Fruit fly (Drosophila melanogaster) whole organism, embryonic: ENCODE data around the gene sra.
A peak's percentile ranks its signal among the peaks of the same experiment; 100 is the strongest.

Source experiments
- Ada2b ChIP-seq: fragments of 200-800 bp; sonication (Bioruptor generic); IDR thresholded peaks from 2 replicates; pipeline ENCODE4 v1.3.6; 2022; ENCODE audit warnings: missing biosample characterization, missing genetic modification characterization
- CG11456 ChIP-seq: fragments of 200-800 bp; sonication (Bioruptor generic); IDR thresholded peaks from 3 replicates; pipeline ENCODE4 v1.3.6; 2022; ENCODE audit warnings: missing biosample characterization, missing genetic modification characterization
- CG12071 ChIP-seq: fragments of 200-800 bp; sonication (Bioruptor generic); optimal IDR thresholded peaks from 3 replicates; lab custom pipeline; 2018; ENCODE audit warnings: missing biosample characterization, mild to moderate bottlenecking, missing genetic modification characterization
- CG12769 ChIP-seq: fragments of 200-800 bp; sonication (Bioruptor generic); optimal IDR thresholded peaks from 2 replicates; lab custom pipeline; 2019; ENCODE audit warnings: missing biosample characterization, mild to moderate bottlenecking, missing genetic modification characterization, moderate library complexity
- CG15696 ChIP-seq: fragments of 200-800 bp; sonication (Bioruptor generic); optimal IDR thresholded peaks from 2 replicates; lab custom pipeline; 2019; ENCODE audit warnings: missing biosample characterization, mild to moderate bottlenecking, missing genetic modification characterization, moderate library complexity
- CG17328 ChIP-seq: fragments of 200-800 bp; sonication (Bioruptor generic); IDR thresholded peaks from 2 replicates; pipeline ENCODE4 v1.3.6; 2022; ENCODE audit warnings: missing biosample characterization, missing genetic modification characterization
- CG18599 ChIP-seq: fragments of 200-800 bp; sonication (Bioruptor generic); optimal IDR thresholded peaks from 3 replicates; lab custom pipeline; 2017; ENCODE audit warnings: missing biosample characterization, missing genetic modification characterization, mild to moderate bottlenecking, moderate library complexity, missing genetic modification reagents
- CG2712 ChIP-seq: fragments of 200-800 bp; optimal IDR thresholded peaks from 3 replicates; lab custom pipeline; 2019; ENCODE audit warnings: missing biosample characterization, mild to moderate bottlenecking, missing genetic modification characterization, moderate library complexity
- CG3163 ChIP-seq: fragments of 200-800 bp; sonication (Bioruptor generic); optimal IDR thresholded peaks from 3 replicates; lab custom pipeline; 2016; ENCODE audit warnings: missing biosample characterization, missing genetic modification characterization
- CG6813 ChIP-seq: fragments of 200-800 bp; sonication (Bioruptor generic); optimal IDR thresholded peaks from 2 replicates; lab custom pipeline; 2017; ENCODE audit warnings: missing biosample characterization, missing genetic modification characterization, mild to moderate bottlenecking, moderate library complexity, missing genetic modification reagents
- CG8478 ChIP-seq: fragments of >200 bp; optimal IDR thresholded peaks from 2 replicates; lab custom pipeline; 2018
- CrebB ChIP-seq: fragments of 200-800 bp; sonication (Bioruptor generic); optimal IDR thresholded peaks from 3 replicates; lab custom pipeline; 2018; ENCODE audit warnings: missing biosample characterization, mild to moderate bottlenecking, missing genetic modification characterization
- D19B ChIP-seq: fragments of 200-800 bp; sonication (Bioruptor generic); optimal IDR thresholded peaks from 2 replicates; lab custom pipeline; 2017; ENCODE audit warnings: missing biosample characterization, mild to moderate bottlenecking, missing genetic modification characterization
- E2f1 ChIP-seq: fragments of 200-800 bp; sonication (Bioruptor generic); IDR thresholded peaks from 2 replicates; pipeline ENCODE4 v1.3.6; 2022; ENCODE audit warnings: missing biosample characterization, missing genetic modification characterization
- Elba2 ChIP-seq: fragments of 200-800 bp; sonication (Bioruptor generic); optimal IDR thresholded peaks from 3 replicates; lab custom pipeline; 2016; ENCODE audit warnings: missing biosample characterization, missing genetic modification characterization
- Fer1 ChIP-seq: fragments of 200-800 bp; sonication (Bioruptor generic); optimal IDR thresholded peaks from 2 replicates; lab custom pipeline; 2017; ENCODE audit warnings: missing biosample characterization, mild to moderate bottlenecking, missing genetic modification characterization
- H15 ChIP-seq: fragments of 200-800 bp; sonication (Bioruptor generic); IDR thresholded peaks from 3 replicates; pipeline ENCODE4 v1.3.6; 2022; ENCODE audit warnings: missing biosample characterization, missing genetic modification characterization
- Hand ChIP-seq: fragments of 200-800 bp; sonication (Bioruptor generic); optimal IDR thresholded peaks from 2 replicates; lab custom pipeline; 2017; ENCODE audit warnings: mild to moderate bottlenecking, missing biosample characterization, missing genetic modification reagents, missing genetic modification characterization
- Hmx ChIP-seq: fragments of 200-800 bp; sonication (Bioruptor generic); optimal IDR thresholded peaks from 2 replicates; lab custom pipeline; 2016; ENCODE audit warnings: missing biosample characterization, missing genetic modification characterization
- Hr51 ChIP-seq, 2 experiments: fragments of 200-800 bp; sonication (Bioruptor generic); optimal IDR thresholded peaks; 2 replicates in 1 of 2; 3 replicates in 1 of 2; lab custom pipeline; 2016 to 2018; ENCODE audit warnings: missing biosample characterization in 2 of 2, missing genetic modification characterization in 2 of 2, mild to moderate bottlenecking in 1 of 2, moderate library complexity in 1 of 2
- Med ChIP-seq: fragments of 200-800 bp; sonication (Bioruptor generic); peaks from one replicate; lab custom pipeline; 2016; ENCODE audit warnings: missing biosample characterization, missing genetic modification characterization, mild to moderate bottlenecking, inconsistent platforms, moderate library complexity
- Neu2 ChIP-seq: fragments of 200-800 bp; sonication (Bioruptor generic); optimal IDR thresholded peaks from 3 replicates; lab custom pipeline; 2016; ENCODE audit warnings: missing biosample characterization, missing genetic modification characterization, borderline replicate concordance
- Nf-YA ChIP-seq: fragments of 200-800 bp; sonication (Bioruptor generic); IDR thresholded peaks from 2 replicates; pipeline ENCODE4 v1.3.6; 2022; ENCODE audit warnings: missing biosample characterization, missing genetic modification characterization
- Optix ChIP-seq: fragments of 200-800 bp; sonication (Bioruptor generic); IDR thresholded peaks from 3 replicates; pipeline ENCODE4 v1.3.6; 2022; ENCODE audit warnings: missing biosample characterization, missing genetic modification characterization
- Poxn ChIP-seq: fragments of 200-800 bp; sonication (Bioruptor generic); IDR thresholded peaks from 2 replicates; pipeline ENCODE4 v1.3.6; 2022; ENCODE audit warnings: missing biosample characterization, missing genetic modification characterization
- Sox100B ChIP-seq: fragments of 200-800 bp; sonication (Bioruptor generic); optimal IDR thresholded peaks from 3 replicates; lab custom pipeline; 2018; ENCODE audit warnings: missing biosample characterization, mild to moderate bottlenecking, missing genetic modification characterization
- Sox102F ChIP-seq: fragments of 200-800 bp; sonication (Bioruptor generic); optimal IDR thresholded peaks from 2 replicates; lab custom pipeline; 2018; ENCODE audit warnings: missing biosample characterization, mild to moderate bottlenecking, missing genetic modification characterization, moderate library complexity
- Spps ChIP-seq: fragments of 200-800 bp; sonication (Bioruptor generic); optimal IDR thresholded peaks from 2 replicates; lab custom pipeline; 2018; ENCODE audit warnings: missing biosample characterization, mild to moderate bottlenecking, missing genetic modification characterization
- ara ChIP-seq: fragments of 200-800 bp; sonication (Bioruptor generic); IDR thresholded peaks from 2 replicates; pipeline ENCODE4 v1.3.6; 2022; ENCODE audit warnings: missing biosample characterization, missing genetic modification characterization
- btn ChIP-seq: fragments of 200-800 bp; sonication (Bioruptor generic); optimal IDR thresholded peaks from 2 replicates; lab custom pipeline; 2016; ENCODE audit warnings: missing biosample characterization, missing genetic modification characterization
- caup ChIP-seq: fragments of 200-800 bp; sonication (Bioruptor generic); optimal IDR thresholded peaks from 3 replicates; lab custom pipeline; 2017; ENCODE audit warnings: missing biosample characterization, mild to moderate bottlenecking, missing genetic modification characterization, moderate library complexity; ENCODE audit not compliant: severe bottlenecking
- croc ChIP-seq: fragments of 200-800 bp; sonication (Bioruptor generic); conservative IDR thresholded peaks from 3 replicates; pipeline ENCODE4 v1.3.6; 2022; ENCODE audit warnings: missing biosample characterization, missing genetic modification characterization
- cwo ChIP-seq: fragments of 200-800 bp; sonication (Bioruptor generic); optimal IDR thresholded peaks from 3 replicates; lab custom pipeline; 2017; ENCODE audit warnings: missing biosample characterization, missing genetic modification characterization, mild to moderate bottlenecking, moderate library complexity, missing genetic modification reagents
- fd64A ChIP-seq: fragments of 200-800 bp; sonication (Bioruptor generic); optimal IDR thresholded peaks from 3 replicates; lab custom pipeline; 2018; ENCODE audit warnings: missing biosample characterization, mild to moderate bottlenecking, missing genetic modification characterization
- gsb ChIP-seq: fragments of 200-800 bp; sonication (Bioruptor generic); IDR thresholded peaks from 2 replicates; pipeline ENCODE4 v1.3.6; 2022; ENCODE audit warnings: missing biosample characterization, missing genetic modification characterization
- insv ChIP-seq, 2 experiments: fragments of 200-800 bp; sonication (Bioruptor generic); optimal IDR thresholded peaks; 3 replicates each; lab custom pipeline; 2016 to 2018; ENCODE audit warnings: missing biosample characterization in 2 of 2, missing genetic modification characterization in 2 of 2
- inv ChIP-seq: fragments of 200-800 bp; sonication (Bioruptor generic); IDR thresholded peaks from 2 replicates; pipeline ENCODE4 v1.3.6; 2022; ENCODE audit warnings: missing biosample characterization, missing genetic modification characterization; ENCODE audit not compliant: partially characterized antibody
- kni ChIP-seq: fragments of 200-800 bp; sonication (Bioruptor generic); optimal IDR thresholded peaks from 3 replicates; lab custom pipeline; 2017; ENCODE audit warnings: mild to moderate bottlenecking, missing biosample characterization, missing genetic modification reagents, missing genetic modification characterization
- lab ChIP-seq: fragments of 200-800 bp; sonication (Bioruptor generic); optimal IDR thresholded peaks from 3 replicates; lab custom pipeline; 2017; ENCODE audit warnings: missing biosample characterization, missing genetic modification characterization, mild to moderate bottlenecking, moderate library complexity, missing genetic modification reagents
- luna ChIP-seq: fragments of 200-800 bp; sonication (Bioruptor generic); optimal IDR thresholded peaks from 2 replicates; lab custom pipeline; 2016; ENCODE audit warnings: missing biosample characterization, missing genetic modification characterization
- psq ChIP-seq: fragments of 200-800 bp; sonication (Bioruptor generic); optimal IDR thresholded peaks from 2 replicates; lab custom pipeline; 2017; ENCODE audit warnings: missing biosample characterization, missing genetic modification characterization
- ro ChIP-seq: fragments of 200-800 bp; sonication (Bioruptor generic); IDR thresholded peaks from 2 replicates; pipeline ENCODE4 v1.3.6; 2022; ENCODE audit warnings: missing biosample characterization, missing genetic modification characterization
- sim ChIP-seq: fragments of 200-800 bp; sonication (Bioruptor generic); IDR thresholded peaks from 2 replicates; pipeline ENCODE4 v1.3.6; 2022; ENCODE audit warnings: missing biosample characterization, missing genetic modification characterization
- sima ChIP-seq: fragments of 200-800 bp; sonication (Bioruptor generic); optimal IDR thresholded peaks from 2 replicates; lab custom pipeline; 2016; ENCODE audit warnings: missing biosample characterization, missing genetic modification characterization
- sug ChIP-seq: fragments of 200-800 bp; optimal IDR thresholded peaks from 2 replicates; lab custom pipeline; 2019; ENCODE audit warnings: missing biosample characterization, mild to moderate bottlenecking, missing genetic modification characterization, moderate library complexity
- unc-4 ChIP-seq: fragments of 200-800 bp; sonication (Bioruptor generic); IDR thresholded peaks from 2 replicates; pipeline ENCODE4 v1.3.6; 2022; ENCODE audit warnings: missing biosample characterization, missing genetic modification characterization; ENCODE audit not compliant: partially characterized antibody
- usp ChIP-seq: fragments of >200 bp; optimal IDR thresholded peaks from 2 replicates; lab custom pipeline; 2017; ENCODE audit warnings: missing biosample characterization, missing genetic modification characterization
- vvl ChIP-seq: fragments of 200-800 bp; sonication (Bioruptor generic); IDR thresholded peaks from 2 replicates; pipeline ENCODE4 v1.3.6; 2022; ENCODE audit warnings: missing biosample characterization, missing genetic modification characterization

Gene sra

dm6 chr3R:16207074-16207609, 20.3 kb downstream of the sra start (continued):
- TF ChIP-seq sim (GFP tag; lab: Robert Waterston, UW) (no peak), insv (GFP tag; optimal IDR thresholded peaks at IDR 0.05; lab: Kevin White, UChicago) (peak in 1 of 2 experiments; percentile 17), ro (no peak), CG15696 (tag; lab: Kevin White, UChicago) (no peak), Optix (peak; percentile 22; the same call in 1 of the 3 replicates), CG18599 (GFP tag; lab: Kevin White, UChicago) (peak; percentile 72), psq (peak; percentile 36), Spps (tag; lab: Kevin White, UChicago) (no peak), D19B (peak; percentile 3), CG12769 (tag; lab: Kevin White, UChicago) (peak; percentile 97), Hand (peak; percentile 40), sima (GFP tag; lab: Kevin White, UChicago) (no peak), fd64A (GFP tag; lab: Kevin White, UChicago) (peak; percentile 50), croc (GFP tag; lab: Robert Waterston, UW) (no peak), sug (tag; lab: Kevin White, UChicago) (peak; percentile 89), btn (GFP tag; lab: Kevin White, UChicago) (no peak), CG3163 (peak; percentile 31), CG8478 (lab: Kevin White, UChicago) (peak; percentile 34), unc-4 (GFP tag; lab: Robert Waterston, UW) (0 out of 2 replicates have a peak, but pooled peaks have one; percentile 13), Fer1 (GFP tag; lab: Kevin White, UChicago) (peak; percentile 53), E2f1 (GFP tag; lab: Robert Waterston, UW) (no peak), inv (GFP tag; lab: Robert Waterston, UW) (no peak), Neu2 (no peak), cwo (peak; percentile 91), vvl (GFP tag; lab: Robert Waterston, UW) (peak; percentile 76), Hmx (GFP tag; lab: Kevin White, UChicago) (no peak), Sox100B (GFP tag; lab: Kevin White, UChicago) (no peak), Sox102F (GFP tag; lab: Kevin White, UChicago) (no peak), kni (GFP tag; lab: Kevin White, UChicago) (peak; percentile 82), H15 (GFP tag; lab: Robert Waterston, UW) (0 out of 3 replicates have a peak, but pooled peaks have one; percentile 8), usp (GFP tag; lab: Kevin White, UChicago) (no peak), Elba2 (no peak), Ada2b (GFP tag; lab: Robert Waterston, UW) (no peak), CG17328 (GFP tag; lab: Robert Waterston, UW) (no peak), CG12071 (GFP tag; lab: Kevin White, UChicago) (peak; percentile 45)

- TF ChIP-seq gsb (GFP tag; lab: Robert Waterston, UW) (no peak; the same call in 1 of the 2 replicates), Nf-YA (GFP tag; lab: Robert Waterston, UW) (0 out of 2 replicates have a peak, but pooled peaks have one; percentile 32), Med (peak; percentile 88), CG12071 (GFP tag; lab: Kevin White, UChicago) (peak; percentile 4), cwo (peak; percentile 55), Poxn (GFP tag; lab: Robert Waterston, UW) (0 out of 2 replicates have a peak, but pooled peaks have one; percentile 11), lab (GFP tag; lab: Kevin White, UChicago) (peak; percentile 60), caup (GFP tag; lab: Kevin White, UChicago) (peak; percentile 28), CG11456 (0 out of 3 replicates have a peak, but pooled peaks have one; percentile 36), Hr51 (GFP tag; optimal IDR thresholded peaks at IDR 0.05; lab: Kevin White, UChicago) (peak in 1 of 2 experiments; percentile 13), CG6813 (peak; percentile 28), CrebB (tag; lab: Kevin White, UChicago) (peak; percentile 25), CG2712 (tag; lab: Kevin White, UChicago) (peak; percentile 17), luna (no peak), psq (peak; percentile 72), ara (GFP tag; lab: Robert Waterston, UW) (0 out of 2 replicates have a peak, but pooled peaks have one; percentile 38)
Observed at dm6 chr3R:16208106-16208780, 21.4 kb downstream of the sra start.
